Worm (Caenorhabditis elegans) whole organism, late embryonic: ENCODE data around the gene dlst-1.

ENCODE experiments used
- C08G9.2 ChIP-seq: sonication (generic microtip); optimal IDR thresholded peaks from 2 replicates; lab custom pipeline; 2016; ENCODE audit warnings: mild to moderate bottlenecking, missing genetic modification characterization, moderate library complexity, missing compliant biosample characterization
- K02D7.2 ChIP-seq: sonication (generic microtip); optimal IDR thresholded peaks from 2 replicates; lab custom pipeline; 2017; ENCODE audit warnings: mild to moderate bottlenecking, missing genetic modification characterization, missing compliant biosample characterization
- Y22D7AL.16 ChIP-seq: sonication (generic microtip); optimal IDR thresholded peaks from 2 replicates; lab custom pipeline; 2016; ENCODE audit warnings: missing genetic modification characterization, missing compliant biosample characterization
- ahr-1 ChIP-seq: sonication (generic microtip); optimal IDR thresholded peaks from 2 replicates; lab custom pipeline; 2016; ENCODE audit warnings: missing genetic modification characterization, missing compliant biosample characterization
- ceh-18 ChIP-seq: sonication (generic microtip); optimal IDR thresholded peaks from 2 replicates; lab custom pipeline; 2016; ENCODE audit warnings: missing genetic modification characterization, missing compliant biosample characterization
- ceh-2 ChIP-seq: sonication (generic microtip); optimal IDR thresholded peaks from 2 replicates; lab custom pipeline; 2016; ENCODE audit warnings: missing genotype, missing genetic modification characterization, missing compliant biosample characterization
- ceh-24 ChIP-seq: sonication (generic microtip); optimal IDR thresholded peaks from 2 replicates; lab custom pipeline; 2016; ENCODE audit warnings: mild to moderate bottlenecking, missing genetic modification characterization, missing compliant biosample characterization
- ceh-31 ChIP-seq: sonication (generic microtip); optimal IDR thresholded peaks from 2 replicates; lab custom pipeline; 2016; ENCODE audit warnings: missing genetic modification characterization, missing compliant biosample characterization
- ceh-48 ChIP-seq: sonication (generic microtip); optimal IDR thresholded peaks from 2 replicates; lab custom pipeline; 2016; ENCODE audit warnings: missing genetic modification characterization, inconsistent platforms, missing compliant biosample characterization
- ceh-6 ChIP-seq: fragments of 200-800 bp; sonication (Bioruptor generic); optimal IDR thresholded peaks from 2 replicates; lab custom pipeline; 2018; ENCODE audit warnings: mild to moderate bottlenecking, missing genetic modification characterization, missing compliant biosample characterization
- dmd-4 ChIP-seq: sonication (generic microtip); optimal IDR thresholded peaks from 2 replicates; lab custom pipeline; 2016; ENCODE audit warnings: borderline replicate concordance, missing genetic modification characterization, missing compliant biosample characterization
- dve-1 ChIP-seq: sonication (generic microtip); optimal IDR thresholded peaks from 2 replicates; lab custom pipeline; 2017; ENCODE audit warnings: antibody characterized with exemption, mild to moderate bottlenecking, missing genetic modification characterization, missing compliant biosample characterization
- elt-2 ChIP-seq: sonication (generic microtip); optimal IDR thresholded peaks from 2 replicates; lab custom pipeline; 2016; ENCODE audit warnings: missing genetic modification reagents, missing genetic modification characterization, missing compliant biosample characterization
- elt-4 ChIP-seq: sonication (generic microtip); optimal IDR thresholded peaks from 2 replicates; lab custom pipeline; 2016; ENCODE audit warnings: missing genetic modification characterization, missing compliant biosample characterization
- fkh-10 ChIP-seq: fragments of 150-350 bp; optimal IDR thresholded peaks from 2 replicates; lab custom pipeline; 2014; ENCODE audit warnings: missing biosample characterization, missing genetic modification reagents, missing genetic modification characterization
- fkh-6 ChIP-seq: sonication (generic microtip); optimal IDR thresholded peaks from 2 replicates; lab custom pipeline; 2016; ENCODE audit warnings: missing genetic modification characterization, missing compliant biosample characterization
- hlh-13 ChIP-seq: fragments of 200-800 bp; sonication (Bioruptor generic); optimal IDR thresholded peaks from 2 replicates; lab custom pipeline; 2018; ENCODE audit warnings: mild to moderate bottlenecking, missing genetic modification characterization, missing compliant biosample characterization
- hlh-15 ChIP-seq: sonication (generic microtip); optimal IDR thresholded peaks from 2 replicates; lab custom pipeline; 2016; ENCODE audit warnings: missing genetic modification characterization, missing compliant biosample characterization
- hlh-6 ChIP-seq: sonication (generic microtip); optimal IDR thresholded peaks from 2 replicates; lab custom pipeline; 2016; ENCODE audit warnings: missing genotype, missing genetic modification characterization, missing compliant biosample characterization
- hlh-8 ChIP-seq: sonication (generic microtip); optimal IDR thresholded peaks from 2 replicates; lab custom pipeline; 2016; ENCODE audit warnings: missing genotype, missing genetic modification characterization, missing compliant biosample characterization
- lin-11 ChIP-seq: fragments of 200-800 bp; sonication (Bioruptor generic); optimal IDR thresholded peaks from 2 replicates; lab custom pipeline; 2018; ENCODE audit warnings: mild to moderate bottlenecking, missing genetic modification characterization, missing compliant biosample characterization
- madf-2 ChIP-seq: sonication (generic microtip); optimal IDR thresholded peaks from 2 replicates; lab custom pipeline; 2017; ENCODE audit warnings: missing genetic modification characterization, missing compliant biosample characterization
- mec-3 ChIP-seq: sonication (generic microtip); optimal IDR thresholded peaks from 2 replicates; lab custom pipeline; 2016; ENCODE audit warnings: borderline replicate concordance, missing genetic modification characterization, missing compliant biosample characterization
- nfya-1 ChIP-seq: sonication (generic microtip); optimal IDR thresholded peaks from 2 replicates; lab custom pipeline; 2017; ENCODE audit warnings: missing genetic modification characterization, mild to moderate bottlenecking, missing compliant biosample characterization, antibody characterized with exemption, moderate library complexity
- nhr-11 ChIP-seq: fragments of 150-350 bp; optimal IDR thresholded peaks from 2 replicates; lab custom pipeline; 2014; ENCODE audit warnings: missing biosample characterization, missing genetic modification characterization
- nhr-232 ChIP-seq: sonication (generic microtip); optimal IDR thresholded peaks from 2 replicates; lab custom pipeline; 2016; ENCODE audit warnings: missing genetic modification characterization, missing compliant biosample characterization
- pag-3 ChIP-seq: sonication (generic microtip); optimal IDR thresholded peaks from 2 replicates; lab custom pipeline; 2016; ENCODE audit warnings: missing compliant biosample characterization, missing genetic modification characterization, borderline replicate concordance
- pax-1 ChIP-seq: fragments of 150-350 bp; optimal IDR thresholded peaks from 2 replicates; lab custom pipeline; 2014; ENCODE audit warnings: missing biosample characterization, missing genetic modification characterization
- pqm-1 ChIP-seq: sonication (generic microtip); optimal IDR thresholded peaks from 2 replicates; lab custom pipeline; 2016; ENCODE audit warnings: missing genetic modification characterization, missing compliant biosample characterization
- pros-1 ChIP-seq: fragments of 150-350 bp; optimal IDR thresholded peaks from 2 replicates; lab custom pipeline; 2014; ENCODE audit warnings: missing biosample characterization, missing genetic modification reagents, missing genetic modification characterization
- ref-2 ChIP-seq: sonication (generic microtip); optimal IDR thresholded peaks from 2 replicates; lab custom pipeline; 2016; ENCODE audit warnings: missing genetic modification characterization, missing compliant biosample characterization
- rnt-1 ChIP-seq: sonication (generic microtip); optimal IDR thresholded peaks from 2 replicates; lab custom pipeline; 2016; ENCODE audit warnings: missing genetic modification characterization, missing compliant biosample characterization
- sox-2 ChIP-seq: fragments of 200-800 bp; sonication (Bioruptor generic); IDR thresholded peaks from 2 replicates; pipeline ENCODE4 v1.3.6; 2022; ENCODE audit warnings: missing genetic modification reagents, missing genetic modification characterization, missing compliant biosample characterization
- sox-4 ChIP-seq: sonication (generic microtip); optimal IDR thresholded peaks from 2 replicates; lab custom pipeline; 2017; ENCODE audit warnings: mild to moderate bottlenecking, missing genetic modification characterization, inconsistent platforms, missing compliant biosample characterization
- tbx-2 ChIP-seq: sonication (generic microtip); optimal IDR thresholded peaks from 2 replicates; lab custom pipeline; 2016; ENCODE audit warnings: missing genetic modification characterization, missing compliant biosample characterization
- tbx-7 ChIP-seq: sonication (generic microtip); optimal IDR thresholded peaks from 2 replicates; lab custom pipeline; 2016; ENCODE audit warnings: missing genotype, missing genetic modification characterization, missing compliant biosample characterization
- unc-3 ChIP-seq, 2 experiments: fragments of 200-800 bp in 1 of 2; sonication (Bioruptor generic) in 1 of 2; sonication (generic microtip) in 1 of 2; conservative IDR thresholded peaks in 1 of 2; optimal IDR thresholded peaks in 1 of 2; 2 replicates each; pipeline versions ENCODE4 v1.3.6 to Lab custom; 2016 to 2022; ENCODE audit warnings: missing compliant biosample characterization in 2 of 2, missing genetic modification characterization in 2 of 2, missing genetic modification reagents in 1 of 2
- unc-42 ChIP-seq: sonication (generic microtip); optimal IDR thresholded peaks from 2 replicates; lab custom pipeline; 2016; ENCODE audit warnings: missing genotype, missing genetic modification characterization, missing compliant biosample characterization
- unc-55 ChIP-seq: sonication (generic microtip); optimal IDR thresholded peaks from 2 replicates; lab custom pipeline; 2017; ENCODE audit warnings: missing biosample characterization, missing genetic modification reagents, missing genetic modification characterization
- unc-86 ChIP-seq: sonication (generic microtip); optimal IDR thresholded peaks from 2 replicates; lab custom pipeline; 2016; ENCODE audit warnings: missing genetic modification characterization, missing compliant biosample characterization
- zip-5 ChIP-seq: sonication (generic microtip); optimal IDR thresholded peaks from 2 replicates; lab custom pipeline; 2016; ENCODE audit warnings: missing genetic modification characterization, missing compliant biosample characterization

Gene dlst-1

DNA sequence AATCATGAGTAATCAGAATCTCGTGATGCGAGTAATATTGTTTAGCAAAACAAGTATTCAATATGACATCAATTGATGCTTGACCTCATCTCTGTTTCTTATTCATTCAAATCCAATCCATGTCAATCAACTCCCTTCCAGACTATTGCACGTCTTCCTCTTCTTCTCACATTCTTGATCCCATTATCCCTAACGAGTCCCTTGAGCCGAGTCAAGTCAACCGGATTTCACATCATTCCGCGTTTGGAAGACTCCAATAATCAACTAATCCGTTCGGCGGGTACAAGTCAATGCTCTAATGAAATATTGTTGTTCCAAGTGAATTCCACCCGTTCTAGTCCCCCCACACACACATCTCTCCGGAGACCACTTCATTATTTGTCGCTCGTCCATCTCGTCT, 17.4 kb upstream of the dlst-1 start:
- TF ChIP-seq unc-42 (tag; lab: Kevin White, UChicago) (peak; percentile 93), sox-2 (no peak), ceh-31 (peak; percentile 33)

DNA sequence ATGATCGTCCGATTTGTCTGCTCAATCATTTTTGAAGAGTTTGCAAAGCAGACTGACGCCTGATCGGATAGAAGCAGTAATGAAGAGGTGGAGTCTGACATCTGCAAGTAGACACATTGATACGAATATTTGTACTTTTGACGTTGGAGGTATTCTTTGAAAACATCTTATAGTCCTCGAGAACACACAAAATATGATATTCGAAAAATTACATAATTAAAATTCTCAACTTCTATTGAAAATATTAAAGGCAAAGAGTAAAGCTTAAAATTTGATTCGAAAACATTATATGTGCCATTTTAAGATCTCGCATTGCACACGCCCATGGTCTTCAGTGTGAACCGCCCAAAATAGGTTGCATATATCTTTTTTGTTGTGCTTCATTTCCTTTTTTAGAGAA, 13.5 kb upstream of the dlst-1 start, which contains the start of gene ZC487.2:
TSS of gene ZC487.2 (minus strand) at position 101 of the 400 bp plus-strand sequence.
- TF ChIP-seq pag-3, result no peak
- TF ChIP-seq K02D7.2 (tag; lab: Kevin White, UChicago), result no peak
- no peak for TF ChIP-seq ceh-18 (tag; lab: Kevin White, UChicago)
- no peak for TF ChIP-seq nhr-232 (tag; lab: Kevin White, UChicago)
- no peak for TF ChIP-seq hlh-8 (tag; lab: Kevin White, UChicago)
- no peak for TF ChIP-seq hlh-13 (GFP tag; lab: Kevin White, UChicago)
- TF ChIP-seq ahr-1 (tag; lab: Kevin White, UChicago), result no peak
- no peak for TF ChIP-seq fkh-6
- no peak for TF ChIP-seq pax-1 (tag; lab: Kevin White, UChicago)
- no peak for TF ChIP-seq ceh-6 (GFP tag; lab: Kevin White, UChicago)

ce11 chrV:6718232-6718631, 9.3 kb upstream of the dlst-1 start, which contains the start of gene srg-30:
Gene srg-30, minus strand, starts transcription at chrV:6718332.
- no peak for TF ChIP-seq ceh-24
- TF ChIP-seq pros-1 (tag; lab: Kevin White, UChicago), result no peak
- no peak for TF ChIP-seq tbx-7
- TF ChIP-seq ref-2 (tag; lab: Kevin White, UChicago), result no peak
- TF ChIP-seq nhr-232 (tag; lab: Kevin White, UChicago), result no peak
- no peak for TF ChIP-seq nfya-1 (tag; lab: Kevin White, UChicago)
- TF ChIP-seq ceh-2 (tag; lab: Kevin White, UChicago), result no peak
- TF ChIP-seq ceh-48, result no peak
- TF ChIP-seq elt-4, result no peak
- TF ChIP-seq mec-3 (tag; lab: Kevin White, UChicago), result no peak
- no peak for TF ChIP-seq unc-42 (tag; lab: Kevin White, UChicago)
- no peak for TF ChIP-seq madf-2 (tag; lab: Kevin White, UChicago)
- TF ChIP-seq fkh-10 (GFP tag; lab: Kevin White, UChicago), result no peak
- TF ChIP-seq unc-55, result no peak
- no peak for TF ChIP-seq zip-5 (tag; lab: Kevin White, UChicago)

DNA sequence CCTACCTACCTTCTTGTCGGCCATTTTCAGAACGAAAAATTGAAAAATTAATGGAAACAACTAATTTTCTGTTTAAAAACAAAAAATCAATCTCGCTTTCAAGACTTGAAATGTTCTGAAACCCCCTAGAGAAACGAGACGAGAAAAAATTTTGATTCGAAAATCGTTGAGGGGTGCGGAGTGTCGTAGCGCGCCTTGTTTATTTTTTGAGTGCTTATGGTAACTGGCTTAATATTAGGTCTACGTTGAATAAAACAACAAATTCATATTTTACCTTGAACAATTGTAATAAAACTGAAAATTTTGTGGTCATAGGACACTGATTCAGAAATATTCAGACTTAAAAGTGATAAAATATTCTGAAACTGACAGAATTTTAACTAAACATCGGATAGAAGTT, 1.6 kb upstream of the dlst-1 start, which contains the start of gene sna-1:
TSS of gene sna-1 (minus strand) at position 218 of the 400 bp plus-strand sequence.
- TF ChIP-seq tbx-2 (tag; lab: Kevin White, UChicago) (no peak), nfya-1 (tag; lab: Kevin White, UChicago) (peak; percentile 15)

- TF ChIP-seq C08G9.2 (tag; lab: Kevin White, UChicago) (no peak), elt-2 (tag; lab: Kevin White, UChicago) (peak; percentile 82)
Observed at ce11 chrV:6706771-6707170, 2.1 kb downstream of the dlst-1 start, which contains the start of gene W02F12.4. Gene W02F12.4, minus strand, starts transcription at chrV:6706934.

ce11 chrV:6705367-6705766, 3.5 kb downstream of the dlst-1 start:
- TF ChIP-seq dmd-4 (no peak), dve-1 (tag; lab: Kevin White, UChicago) (no peak), unc-3 (GFP tag; conservative IDR thresholded peaks at IDR 0.05; lab: Robert Waterston, UW) (no peak), unc-3 (tag; optimal IDR thresholded peaks at IDR 0.05; lab: Kevin White, UChicago) (no peak), ceh-6 (GFP tag; lab: Kevin White, UChicago) (no peak), nhr-232 (tag; lab: Kevin White, UChicago) (no peak), Y22D7AL.16 (tag; lab: Kevin White, UChicago) (no peak), pag-3 (no peak), sox-4 (no peak), hlh-6 (tag; lab: Kevin White, UChicago) (no peak), pqm-1 (no peak), unc-42 (tag; lab: Kevin White, UChicago) (no peak), lin-11 (tag; lab: Kevin White, UChicago) (no peak), pax-1 (tag; lab: Kevin White, UChicago) (no peak), ceh-48 (no peak), rnt-1 (tag; lab: Kevin White, UChicago) (no peak), mec-3 (tag; lab: Kevin White, UChicago) (no peak), unc-86 (no peak), C08G9.2 (tag; lab: Kevin White, UChicago) (no peak), hlh-15 (tag; lab: Kevin White, UChicago) (no peak), nhr-11 (tag; lab: Kevin White, UChicago) (no peak)
